Worm (Caenorhabditis elegans) whole organism, L4/young adult: ENCODE measurements around the gene D2023.1.

Experiments
- W03F9.2 ChIP-seq: fragments of 150-350 bp; optimal IDR thresholded peaks from 2 replicates; lab custom pipeline; 2014; ENCODE audit warnings: missing biosample characterization, missing genetic modification characterization
- dao-5 ChIP-seq: sonication (generic microtip); optimal IDR thresholded peaks from 2 replicates; lab custom pipeline; 2016; ENCODE audit warnings: missing genotype, missing genetic modification characterization, moderate library complexity, missing compliant biosample characterization
- him-1 ChIP-seq: sonication (generic microtip); optimal IDR thresholded peaks from 2 replicates; lab custom pipeline; 2016; ENCODE audit warnings: missing genotype, missing genetic modification reagents, missing genetic modification characterization, missing compliant biosample characterization

DNA sequence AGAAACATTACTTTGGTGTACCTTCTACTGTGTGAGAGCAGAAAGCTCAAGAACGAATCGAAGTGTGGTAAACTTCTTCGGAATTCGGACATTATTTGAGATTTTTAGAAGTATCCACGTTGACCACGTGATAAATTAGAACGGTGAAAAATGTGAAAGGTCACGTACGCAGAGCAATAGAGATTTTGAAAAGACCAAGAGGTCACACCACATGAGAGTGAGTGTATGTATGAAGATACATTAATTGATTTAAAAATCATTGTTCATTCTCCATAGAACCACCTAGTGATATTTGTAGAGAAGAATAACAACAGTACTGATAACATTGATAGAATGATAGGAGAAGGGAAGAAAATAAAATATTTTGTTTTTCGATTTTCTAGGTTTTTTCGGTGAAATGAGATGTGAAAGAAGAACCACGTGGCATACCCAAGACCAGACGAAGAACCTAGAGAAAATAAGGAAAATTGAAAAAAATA, 33.1 kb downstream of the D2023.1 start, which contains the start of gene pyc-1:
- TF ChIP-seq W03F9.2 (tag; lab: Kevin White, UChicago) = peak; percentile 8
- no peak for TF ChIP-seq him-1 (tag; lab: Kevin White, UChicago)
- no peak for TF ChIP-seq dao-5 (tag; lab: Kevin White, UChicago)
